Fruit fly (Drosophila melanogaster): ENCODE measurements around the gene Mst84Da.

dm6 chr3R:7363673-7364072, 2.0 kb upstream of the Mst84Da start, which contains the start of gene Mst84Dd:
- TF ChIP-seq CG8478 (optimal IDR thresholded peaks at IDR 0.05) = no peak
- TF ChIP-seq CTCF (optimal IDR thresholded peaks at IDR 0.05) = no peak
